Worm (Caenorhabditis elegans): ENCODE results near the gene F39B3.7.

Gene F39B3.7

ce11 chrX:17516941-17517340 is 50.3 kb downstream of the F39B3.7 start:
- TF ChIP-seq hlh-30 (tag; optimal IDR thresholded peaks at IDR 0.05; ENCODE audit: insufficient read depth) (no peak), nhr-111 (GFP tag; optimal IDR thresholded peaks at IDR 0.05) (no peak), ceh-82 (tag; optimal IDR thresholded peaks at IDR 0.05) (no peak), aly-2 (tag; optimal IDR thresholded peaks at IDR 0.05) (no peak), dve-1 (tag; optimal IDR thresholded peaks at IDR 0.05; ENCODE audit: insufficient read depth) (no peak), ZK337.2 (GFP tag; IDR thresholded peaks at IDR 0.05) (no peak), R02D3.7 (tag; optimal IDR thresholded peaks at IDR 0.05) (no peak), hlh-11 (tag; optimal IDR thresholded peaks at IDR 0.05) (peak; percentile 34), ces-1 (GFP tag; optimal IDR thresholded peaks at IDR 0.05) (no peak), nhr-28 (tag; optimal IDR thresholded peaks at IDR 0.05) (peak; percentile 25), T26A8.4 (GFP tag; IDR thresholded peaks at IDR 0.05) (no peak), set-16 (GFP tag; IDR thresholded peaks at IDR 0.05) (0 out of 2 replicates have a peak, but pooled peaks have one; percentile 11), ztf-11 (tag; optimal IDR thresholded peaks at IDR 0.05) (no peak), skn-1 (tag; optimal IDR thresholded peaks at IDR 0.05) (no peak), sdz-12 (GFP tag; optimal IDR thresholded peaks at IDR 0.05) (no peak), nhr-77 (tag; optimal IDR thresholded peaks at IDR 0.05) (no peak), nhr-10 (tag; optimal IDR thresholded peaks at IDR 0.05) (no peak), rbr-2 (tag; optimal IDR thresholded peaks at IDR 0.05) (no peak), dpl-1 (GFP tag; optimal IDR thresholded peaks at IDR 0.05) (no peak), lin-13 (GFP tag; optimal IDR thresholded peaks at IDR 0.05) (no peak), daf-8 (GFP tag; IDR thresholded peaks at IDR 0.05) (no peak), vab-7 (GFP tag; IDR thresholded peaks at IDR 0.05) (no peak), T20F7.1 (GFP tag; optimal IDR thresholded peaks at IDR 0.05) (no peak), zfp-3 (GFP tag; conservative IDR thresholded peaks at IDR 0.05) (no peak), php-3 (GFP tag; IDR thresholded peaks at IDR 0.05) (no peak), F26F4.8 (GFP tag; conservative IDR thresholded peaks at IDR 0.05) (no peak), fkh-10 (GFP tag; optimal IDR thresholded peaks at IDR 0.05) (no peak), gei-8 (GFP tag; optimal IDR thresholded peaks at IDR 0.05) (no peak), ceh-20 (GFP tag; IDR thresholded peaks at IDR 0.05) (no peak), dmd-8 (GFP tag; IDR thresholded peaks at IDR 0.05) (no peak), Y75B8A.6 (GFP tag; IDR thresholded peaks at IDR 0.05) (no peak), ceh-44 (GFP tag; IDR thresholded peaks at IDR 0.05) (no peak), dmd-6 (GFP tag; IDR thresholded peaks at IDR 0.05) (0 out of 2 replicates have a peak, but pooled peaks have one; percentile 24), dmd-9 (GFP tag; IDR thresholded peaks at IDR 0.05) (no peak), nhr-102 (tag; optimal IDR thresholded peaks at IDR 0.05) (no peak), lsy-2 (tag; optimal IDR thresholded peaks at IDR 0.05) (peak in 1 of 2 experiments; percentile 2), nhr-48 (tag; optimal IDR thresholded peaks at IDR 0.05) (no peak), mdl-1 (tag; optimal IDR thresholded peaks at IDR 0.05) (peak in 1 of 2 experiments; percentile 46), unc-130 (GFP tag; optimal IDR thresholded peaks at IDR 0.05) (no peak), aha-1 (tag) (peak; percentile 16), mxl-3 (GFP tag; optimal IDR thresholded peaks at IDR 0.05) (no peak), arid-1 (GFP tag; conservative IDR thresholded peaks at IDR 0.05) (no peak)

Data from whole organism, L4 larva.